Comparison of ENCODE assay signal across 4 fruit fly cellular contexts in genomic region chr3R:24151924-24152809, dm6.
TF ChIP-seq lines count a peak whose summit lies in the region.

Gene p38a (minus strand): TSS chr3R:24152321.
Gene CG6178 (plus strand): TSS chr3R:24152347.

TF ChIP-seq in whole organism, adult, 20 proteins besides CTCF, POLR2A, EP300 and RAD21 (continued from another document):
- TF ChIP-seq CG5204 (GFP tag; optimal IDR thresholded peaks at IDR 0.05; lab: Kevin White, UChicago) (peak; percentile 79), CG12768 (GFP tag; optimal IDR thresholded peaks at IDR 0.05; lab: Kevin White, UChicago) (peak; percentile 97)

TF ChIP-seq in whole organism, embryonic, 481 proteins besides CTCF, POLR2A, EP300 and RAD21 (continued from another document and continues in another):
- TF ChIP-seq sug (tag; optimal IDR thresholded peaks at IDR 0.05; lab: Kevin White, UChicago): peak; percentile 95
- peak; percentile 84 for TF ChIP-seq cato (GFP tag; optimal IDR thresholded peaks at IDR 0.05; lab: Kevin White, UChicago; ENCODE audit: borderline replicate concordance)
- TF ChIP-seq vfl (GFP tag; optimal IDR thresholded peaks at IDR 0.05; lab: Kevin White, UChicago): peak; percentile 62
- TF ChIP-seq CG17612 (GFP tag; IDR thresholded peaks at IDR 0.05; lab: Robert Waterston, UW): peak; percentile 91
- TF ChIP-seq otp (GFP tag; IDR thresholded peaks at IDR 0.05; lab: Robert Waterston, UW): peak; percentile 79
- TF ChIP-seq hth (optimal IDR thresholded peaks at IDR 0.05; lab: Kevin White, UChicago): no peak
- peak; percentile 90 for TF ChIP-seq Optix (GFP tag; IDR thresholded peaks at IDR 0.05; lab: Robert Waterston, UW)
- peak; percentile 50 for TF ChIP-seq Ets97D (GFP tag; optimal IDR thresholded peaks at IDR 0.05; lab: Kevin White, UChicago)
- peak; percentile 97 for TF ChIP-seq CG32772 (GFP tag; IDR thresholded peaks at IDR 0.05; lab: Robert Waterston, UW)
- no peak for TF ChIP-seq Side (GFP tag; optimal IDR thresholded peaks at IDR 0.05; lab: Kevin White, UChicago)
- TF ChIP-seq az2 (GFP tag; optimal IDR thresholded peaks at IDR 0.05; lab: Kevin White, UChicago): peak; percentile 93
- TF ChIP-seq CG3847 (GFP tag; IDR thresholded peaks at IDR 0.05; lab: Robert Waterston, UW): peak; percentile 97
- peak; percentile 88 for TF ChIP-seq Poxn (GFP tag; IDR thresholded peaks at IDR 0.05; lab: Robert Waterston, UW)
- TF ChIP-seq esg (GFP tag; conservative IDR thresholded peaks at IDR 0.05; lab: Robert Waterston, UW): peak; percentile 97
- TF ChIP-seq CG16813 (GFP tag; IDR thresholded peaks at IDR 0.05; lab: Robert Waterston, UW; ENCODE audit: partially characterized antibody): no peak
- TF ChIP-seq Mad (GFP tag; optimal IDR thresholded peaks at IDR 0.05; lab: Kevin White, UChicago): peak; percentile 73
- TF ChIP-seq Hr78 (GFP tag; optimal IDR thresholded peaks at IDR 0.05; lab: Kevin White, UChicago): peak in 1 of 2 experiments; percentile 83
- peak; percentile 95 for TF ChIP-seq CG4328 (GFP tag; optimal IDR thresholded peaks at IDR 0.05; lab: Kevin White, UChicago)
- TF ChIP-seq chif (GFP tag; optimal IDR thresholded peaks at IDR 0.05; lab: Kevin White, UChicago): peak in 1 of 2 experiments; percentile 27
- TF ChIP-seq Max (GFP tag; optimal IDR thresholded peaks at IDR 0.05; lab: Kevin White, UChicago): peak; percentile 85
- peak; percentile 90 for TF ChIP-seq CG2120 (GFP tag; optimal IDR thresholded peaks at IDR 0.05; lab: Kevin White, UChicago)
- peak; percentile 82 for TF ChIP-seq slou (GFP tag; optimal IDR thresholded peaks at IDR 0.05; lab: Kevin White, UChicago)
- peak; percentile 95 for TF ChIP-seq CG17328 (GFP tag; IDR thresholded peaks at IDR 0.05; lab: Robert Waterston, UW)
- TF ChIP-seq CG4424 (GFP tag; optimal IDR thresholded peaks at IDR 0.05; lab: Kevin White, UChicago): peak; percentile 94
- TF ChIP-seq klu (GFP tag; IDR thresholded peaks at IDR 0.05; lab: Robert Waterston, UW): peak; percentile 96
- peak; percentile 52 to 99 for TF ChIP-seq Hr51 (GFP tag; optimal IDR thresholded peaks at IDR 0.05; lab: Kevin White, UChicago)
- TF ChIP-seq CG7839 (tag; optimal IDR thresholded peaks at IDR 0.05; lab: Kevin White, UChicago): peak; percentile 99
- TF ChIP-seq CG34376 (GFP tag; optimal IDR thresholded peaks at IDR 0.05; lab: Kevin White, UChicago): peak; percentile 68
- peak; percentile 96 for TF ChIP-seq wor (GFP tag; IDR thresholded peaks at IDR 0.05; lab: Robert Waterston, UW)
- TF ChIP-seq D19B (GFP tag; optimal IDR thresholded peaks at IDR 0.05; lab: Kevin White, UChicago): peak; percentile 94
- peak; percentile 96 for TF ChIP-seq CG9215 (GFP tag; IDR thresholded peaks at IDR 0.05; lab: Robert Waterston, UW)
- TF ChIP-seq CG8281 (tag; optimal IDR thresholded peaks at IDR 0.05; lab: Kevin White, UChicago): peak; percentile 88
- peak; percentile 43 to 53 for TF ChIP-seq Pdp1 (GFP tag; optimal IDR thresholded peaks at IDR 0.05; lab: Kevin White, UChicago)
- TF ChIP-seq Scr (GFP tag; IDR thresholded peaks at IDR 0.05; lab: Robert Waterston, UW; ENCODE audit: partially characterized antibody): 0 out of 2 replicates have a peak, but pooled peaks have one; percentile 14
- 0 out of 3 replicates have a peak, but pooled peaks have one; percentile 25 for TF ChIP-seq CG34224 (GFP tag; IDR thresholded peaks at IDR 0.05; lab: Robert Waterston, UW; ENCODE audit: partially characterized antibody)
- TF ChIP-seq CG6854 (GFP tag; optimal IDR thresholded peaks at IDR 0.05; lab: Kevin White, UChicago): peak; percentile 96
- peak; percentile 66 for TF ChIP-seq Hsf (GFP tag; optimal IDR thresholded peaks at IDR 0.05; lab: Kevin White, UChicago)
- TF ChIP-seq CG1529 (GFP tag; optimal IDR thresholded peaks at IDR 0.05; lab: Kevin White, UChicago): peak; percentile 80
- peak; percentile 76 for TF ChIP-seq CG17802 (tag; optimal IDR thresholded peaks at IDR 0.05; lab: Kevin White, UChicago)
- TF ChIP-seq Abd-B (GFP tag; optimal IDR thresholded peaks at IDR 0.05; lab: Kevin White, UChicago): peak; percentile 99
- TF ChIP-seq Deaf1 (tag; optimal IDR thresholded peaks at IDR 0.05; lab: Kevin White, UChicago): peak; percentile 89

TF ChIP-seq in whole organism, prepupa, 60 proteins besides CTCF, POLR2A, EP300 and RAD21 (continued from another document):
- peak; percentile 96 for TF ChIP-seq spab (GFP tag; optimal IDR thresholded peaks at IDR 0.05; lab: Kevin White, UChicago)
- TF ChIP-seq eg (GFP tag; IDR thresholded peaks at IDR 0.05; lab: Robert Waterston, UW): peak; percentile 98
- TF ChIP-seq Hr4 (GFP tag; optimal IDR thresholded peaks at IDR 0.05; lab: Kevin White, UChicago): peak; percentile 95
- TF ChIP-seq Met (GFP tag; optimal IDR thresholded peaks at IDR 0.05; lab: Kevin White, UChicago): peak; percentile 91
- peak; percentile 99 for TF ChIP-seq CG3032 (tag; optimal IDR thresholded peaks at IDR 0.05; lab: Kevin White, UChicago)
- peak; percentile 100 for TF ChIP-seq CG32006 (GFP tag; optimal IDR thresholded peaks at IDR 0.05; lab: Kevin White, UChicago)
- peak; percentile 97 for TF ChIP-seq CG6163 (GFP tag; IDR thresholded peaks at IDR 0.05; lab: Robert Waterston, UW)
- peak; percentile 88 for TF ChIP-seq cyc (GFP tag; optimal IDR thresholded peaks at IDR 0.05; lab: Kevin White, UChicago)
- peak; percentile 95 for TF ChIP-seq CG6808 (GFP tag; optimal IDR thresholded peaks at IDR 0.05; lab: Kevin White, UChicago)
- TF ChIP-seq CG1621 (tag; optimal IDR thresholded peaks at IDR 0.05; lab: Kevin White, UChicago): peak; percentile 88
- peak; percentile 96 for TF ChIP-seq CG9139 (GFP tag; optimal IDR thresholded peaks at IDR 0.05; lab: Kevin White, UChicago)
- peak; percentile 94 for TF ChIP-seq CG11902 (GFP tag; optimal IDR thresholded peaks at IDR 0.05; lab: Kevin White, UChicago)
- TF ChIP-seq CG8319 (GFP tag; optimal IDR thresholded peaks at IDR 0.05; lab: Kevin White, UChicago): peak; percentile 88
- TF ChIP-seq CG11294 (GFP tag; IDR thresholded peaks at IDR 0.05; lab: Robert Waterston, UW): peak; percentile 98
- TF ChIP-seq svp (GFP tag; lab: Kevin White, UChicago): peak; percentile 95
- TF ChIP-seq achi (GFP tag; optimal IDR thresholded peaks at IDR 0.05; lab: Kevin White, UChicago): peak; percentile 99
- peak; percentile 95 for TF ChIP-seq CG6792 (GFP tag; optimal IDR thresholded peaks at IDR 0.05; lab: Kevin White, UChicago)
- TF ChIP-seq CG15336 (GFP tag; IDR thresholded peaks at IDR 0.05; lab: Robert Waterston, UW): peak; percentile 99
- TF ChIP-seq Lpt (GFP tag; optimal IDR thresholded peaks at IDR 0.05; lab: Kevin White, UChicago): peak; percentile 96
- peak; percentile 93 for TF ChIP-seq CG11762 (GFP tag; optimal IDR thresholded peaks at IDR 0.05; lab: Kevin White, UChicago; ENCODE audit: insufficient read depth)
- TF ChIP-seq CG10631 (GFP tag; optimal IDR thresholded peaks at IDR 0.05; lab: Kevin White, UChicago): peak; percentile 99
- TF ChIP-seq dac (GFP tag; optimal IDR thresholded peaks at IDR 0.05; lab: Kevin White, UChicago): peak; percentile 96
- peak; percentile 95 for TF ChIP-seq Blimp-1 (GFP tag; optimal IDR thresholded peaks at IDR 0.05; lab: Kevin White, UChicago)
- peak; percentile 99 for TF ChIP-seq CG6276 (GFP tag; optimal IDR thresholded peaks at IDR 0.05; lab: Kevin White, UChicago)
- TF ChIP-seq Gug (GFP tag; IDR thresholded peaks at IDR 0.05; lab: Robert Waterston, UW): peak; percentile 98
- TF ChIP-seq CG6854 (GFP tag; optimal IDR thresholded peaks at IDR 0.05; lab: Kevin White, UChicago): peak; percentile 95
- peak; percentile 95 to 98 for TF ChIP-seq ss (GFP tag; optimal IDR thresholded peaks at IDR 0.05; lab: Kevin White, UChicago)
- peak; percentile 91 for TF ChIP-seq net (GFP tag; optimal IDR thresholded peaks at IDR 0.05; lab: Kevin White, UChicago)
- peak; percentile 99 for TF ChIP-seq Ets96B (tag; optimal IDR thresholded peaks at IDR 0.05; lab: Kevin White, UChicago)
- no peak for TF ChIP-seq Hr38 (GFP tag; optimal IDR thresholded peaks at IDR 0.05; lab: Kevin White, UChicago)
- peak; percentile 87 for TF ChIP-seq fd59A (GFP tag; optimal IDR thresholded peaks at IDR 0.05; lab: Kevin White, UChicago)
- TF ChIP-seq Eip75B (GFP tag; optimal IDR thresholded peaks at IDR 0.05; lab: Kevin White, UChicago): peak; percentile 86
- TF ChIP-seq pdm3 (GFP tag; optimal IDR thresholded peaks at IDR 0.05; lab: Kevin White, UChicago): peak; percentile 89
- TF ChIP-seq CG16779 (tag; optimal IDR thresholded peaks at IDR 0.05; lab: Kevin White, UChicago): peak; percentile 97
- peak; percentile 82 for TF ChIP-seq vri (GFP tag; optimal IDR thresholded peaks at IDR 0.05; lab: Kevin White, UChicago)
- TF ChIP-seq fd85E (GFP tag; optimal IDR thresholded peaks at IDR 0.05; lab: Kevin White, UChicago): peak; percentile 72
- TF ChIP-seq CG4318 (GFP tag; optimal IDR thresholded peaks at IDR 0.05; lab: Kevin White, UChicago): peak; percentile 99
- TF ChIP-seq esn (GFP tag; optimal IDR thresholded peaks at IDR 0.05; lab: Kevin White, UChicago): peak; percentile 97
- TF ChIP-seq CG31627 (GFP tag; optimal IDR thresholded peaks at IDR 0.05; lab: Kevin White, UChicago): peak; percentile 83
- peak; percentile 92 for TF ChIP-seq lz (GFP tag; optimal IDR thresholded peaks at IDR 0.05; lab: Kevin White, UChicago)
- peak; percentile 99 for TF ChIP-seq CG34406 (GFP tag; optimal IDR thresholded peaks at IDR 0.05; lab: Kevin White, UChicago)

TF ChIP-seq in whole organism, wandering third instar larva, 38 proteins besides CTCF, POLR2A, EP300 and RAD21 (continued from another document):
- TF ChIP-seq OdsH (GFP tag; optimal IDR thresholded peaks at IDR 0.05; lab: Kevin White, UChicago): peak; percentile 94
- peak; percentile 86 for TF ChIP-seq h (GFP tag; optimal IDR thresholded peaks at IDR 0.05; lab: Kevin White, UChicago)
- peak; percentile 64 for TF ChIP-seq Hr83 (GFP tag; optimal IDR thresholded peaks at IDR 0.05; lab: Kevin White, UChicago; ENCODE audit: poor library complexity, severe bottlenecking)
- TF ChIP-seq rgr (GFP tag; optimal IDR thresholded peaks at IDR 0.05; lab: Kevin White, UChicago): peak; percentile 95
- TF ChIP-seq Sp1 (GFP tag; optimal IDR thresholded peaks at IDR 0.05; lab: Kevin White, UChicago): peak; percentile 99
- peak; percentile 98 for TF ChIP-seq dmrt93B (GFP tag; optimal IDR thresholded peaks at IDR 0.05; lab: Kevin White, UChicago)
- TF ChIP-seq woc (GFP tag; optimal IDR thresholded peaks at IDR 0.05; lab: Kevin White, UChicago): peak; percentile 55
- no peak for TF ChIP-seq Vsx2 (GFP tag; optimal IDR thresholded peaks at IDR 0.05; lab: Kevin White, UChicago; ENCODE audit: partially characterized antibody)
